Worm (Caenorhabditis elegans) whole organism, L4 larva: ENCODE measurements around the gene C08F8.15.
"Not testable (repeated sequence)": the region's sequence is repeated elsewhere in the genome, so short reads cannot be mapped to it uniquely, and the experiment has no call there.

Source experiments
- F10B5.3 ChIP-seq: sonication (generic microtip); optimal IDR thresholded peaks from 2 replicates; lab custom pipeline; 2016; ENCODE audit warnings: mild to moderate bottlenecking, missing genetic modification characterization, missing compliant biosample characterization
- F37D6.2 ChIP-seq: sonication (generic microtip); optimal IDR thresholded peaks from 2 replicates; lab custom pipeline; 2016; ENCODE audit warnings: mild to moderate bottlenecking, missing genetic modification characterization, missing compliant biosample characterization
- T20F7.1 ChIP-seq: fragments of 200-800 bp; sonication (Bioruptor generic); optimal IDR thresholded peaks from 2 replicates; lab custom pipeline; 2018; ENCODE audit warnings: mild to moderate bottlenecking, missing genetic modification characterization, missing compliant biosample characterization
- T26A8.4 ChIP-seq: fragments of 200-800 bp; sonication (Bioruptor generic); IDR thresholded peaks from 2 replicates; pipeline ENCODE4 v1.3.6; 2022; ENCODE audit warnings: missing genetic modification characterization, missing compliant biosample characterization
- ZK337.2 ChIP-seq: fragments of 200-800 bp; sonication (Bioruptor generic); IDR thresholded peaks from 2 replicates; pipeline ENCODE4 v1.3.6; 2022; ENCODE audit warnings: missing genetic modification reagents, missing genetic modification characterization, missing compliant biosample characterization
- ZK546.5 ChIP-seq, 2 experiments: sonication (generic microtip); optimal IDR thresholded peaks; 2 replicates each; lab custom pipeline; 2017; ENCODE audit warnings: missing biosample characterization in 2 of 2, missing genetic modification characterization in 2 of 2
- ama-1 ChIP-seq: fragments of 150-350 bp; optimal IDR thresholded peaks from 2 replicates; lab custom pipeline; 2014; ENCODE audit warnings: inconsistent platforms, mixed read lengths
- ceh-44 ChIP-seq: fragments of 200-800 bp; sonication (Bioruptor generic); IDR thresholded peaks from 2 replicates; pipeline ENCODE4 v1.3.6; 2022; ENCODE audit warnings: missing genetic modification reagents, missing genetic modification characterization, missing compliant biosample characterization
- ctbp-1 ChIP-seq: fragments of 200-800 bp; sonication (Bioruptor generic); IDR thresholded peaks from 2 replicates; pipeline ENCODE4 v1.3.6; 2022; ENCODE audit warnings: missing genetic modification reagents, missing genetic modification characterization, missing compliant biosample characterization
- dmd-9 ChIP-seq: fragments of 200-800 bp; sonication (Bioruptor generic); IDR thresholded peaks from 2 replicates; pipeline ENCODE4 v1.3.6; 2022; ENCODE audit warnings: missing genetic modification reagents, missing genetic modification characterization, missing compliant biosample characterization
- dpl-1 ChIP-seq: fragments of 150-350 bp; optimal IDR thresholded peaks from 2 replicates; lab custom pipeline; 2014; ENCODE audit warnings: missing biosample characterization, missing genetic modification reagents, missing genetic modification characterization
- duxl-1 ChIP-seq: sonication (generic microtip); optimal IDR thresholded peaks from 2 replicates; lab custom pipeline; 2016; ENCODE audit warnings: mild to moderate bottlenecking, missing genetic modification characterization, moderate library complexity, missing compliant biosample characterization; ENCODE audit not compliant: poor library complexity
- hif-1 ChIP-seq, 2 experiments: sonication (generic microtip); optimal IDR thresholded peaks; 2 replicates each; lab custom pipeline; 2016 to 2017; ENCODE audit warnings: missing compliant biosample characterization in 2 of 2, missing genetic modification characterization in 2 of 2, missing genetic modification reagents in 2 of 2, missing genotype in 2 of 2, mild to moderate bottlenecking in 1 of 2
- hlh-30 ChIP-seq: sonication (generic microtip); optimal IDR thresholded peaks from 2 replicates; lab custom pipeline; 2017; ENCODE audit warnings: antibody characterized with exemption, mild to moderate bottlenecking, missing genetic modification characterization, missing compliant biosample characterization; ENCODE audit not compliant: insufficient read depth
- hmg-1.1 ChIP-seq: fragments of 200-800 bp; sonication (Bioruptor generic); IDR thresholded peaks from 2 replicates; pipeline ENCODE4 v1.3.6; 2022; ENCODE audit warnings: missing genetic modification reagents, missing genetic modification characterization, missing compliant biosample characterization
- lin-1 ChIP-seq: fragments of 200-800 bp; sonication (Bioruptor generic); IDR thresholded peaks from 2 replicates; pipeline ENCODE4 v1.3.6; 2022; ENCODE audit warnings: missing genetic modification reagents, missing genetic modification characterization, missing compliant biosample characterization
- lin-13 ChIP-seq: fragments of 150-350 bp; optimal IDR thresholded peaks from 2 replicates; lab custom pipeline; 2014; ENCODE audit warnings: missing biosample characterization, missing genetic modification reagents, missing genetic modification characterization
- lin-15B ChIP-seq: fragments of 150-350 bp; sonication (generic microtip); optimal IDR thresholded peaks from 3 replicates; lab custom pipeline; 2014; ENCODE audit warnings: missing biosample characterization, missing genetic modification characterization
- lin-29 ChIP-seq: fragments of 200-800 bp; sonication (Bioruptor generic); IDR thresholded peaks from 2 replicates; pipeline ENCODE4 v1.3.6; 2022; ENCODE audit warnings: missing genetic modification reagents, missing genetic modification characterization, missing compliant biosample characterization
- lin-38 ChIP-seq: fragments of 200-800 bp; sonication (Bioruptor generic); IDR thresholded peaks from 2 replicates; pipeline ENCODE4 v1.3.6; 2022; ENCODE audit warnings: missing genetic modification reagents, missing genetic modification characterization, missing compliant biosample characterization
- lin-39 ChIP-seq: fragments of 150-350 bp; optimal IDR thresholded peaks from 2 replicates; lab custom pipeline; 2014; ENCODE audit warnings: missing biosample characterization, missing genetic modification reagents, missing genetic modification characterization
- lsy-2 ChIP-seq, 2 experiments: fragments of 150-350 bp in 1 of 2; sonication (generic microtip) in 1 of 2; optimal IDR thresholded peaks; 2 replicates each; lab custom pipeline; 2014 to 2017; ENCODE audit warnings: missing biosample characterization in 2 of 2, missing genetic modification characterization in 2 of 2
- madf-5 ChIP-seq, 2 experiments: fragments of 200-800 bp; sonication (Bioruptor generic); IDR thresholded peaks; 2 replicates each; pipeline ENCODE4 v1.3.6; 2022; ENCODE audit warnings: missing compliant biosample characterization in 2 of 2, missing genetic modification characterization in 2 of 2
- mdt-29 ChIP-seq: fragments of 200-800 bp; sonication (Bioruptor generic); IDR thresholded peaks from 2 replicates; pipeline ENCODE4 v1.3.6; 2022; ENCODE audit warnings: missing genetic modification reagents, missing genetic modification characterization, missing compliant biosample characterization
- mes-2 ChIP-seq: sonication (generic microtip); optimal IDR thresholded peaks from 2 replicates; lab custom pipeline; 2016; ENCODE audit warnings: missing genotype, mild to moderate bottlenecking, missing genetic modification characterization, missing compliant biosample characterization; ENCODE audit not compliant: poor library complexity, severe bottlenecking
- nhr-42 ChIP-seq: fragments of 200-800 bp; sonication (Bioruptor generic); IDR thresholded peaks from 2 replicates; pipeline ENCODE4 v1.3.6; 2022; ENCODE audit warnings: missing genetic modification characterization, missing compliant biosample characterization
- nhr-48 ChIP-seq: sonication (generic microtip); optimal IDR thresholded peaks from 2 replicates; lab custom pipeline; 2016; ENCODE audit warnings: mild to moderate bottlenecking, missing genetic modification characterization, missing compliant biosample characterization
- nhr-6 ChIP-seq: fragments of 150-350 bp; optimal IDR thresholded peaks from 2 replicates; lab custom pipeline; 2014; ENCODE audit warnings: missing biosample characterization, missing genetic modification characterization
- pha-4 ChIP-seq, 2 experiments: fragments of 150-350 bp in 1 of 2; fragments of 200-800 bp in 1 of 2; sonication (Bioruptor generic) in 1 of 2; IDR thresholded peaks in 1 of 2; optimal IDR thresholded peaks in 1 of 2; 2 replicates each; pipeline versions ENCODE4 v1.3.6 to Lab custom; 2014 to 2022; ENCODE audit warnings: missing genetic modification characterization in 2 of 2, missing genetic modification reagents in 2 of 2, missing biosample characterization in 1 of 2, missing compliant biosample characterization in 1 of 2
- php-3 ChIP-seq: fragments of 200-800 bp; sonication (Bioruptor generic); IDR thresholded peaks from 2 replicates; pipeline ENCODE4 v1.3.6; 2022; ENCODE audit warnings: missing genetic modification reagents, missing genetic modification characterization, missing compliant biosample characterization
- pqm-1 ChIP-seq: sonication (generic microtip); optimal IDR thresholded peaks from 2 replicates; lab custom pipeline; 2017; ENCODE audit warnings: missing biosample characterization, missing genetic modification characterization
- rbr-2 ChIP-seq: sonication (generic microtip); optimal IDR thresholded peaks from 2 replicates; lab custom pipeline; 2016; ENCODE audit warnings: missing genotype, missing genetic modification characterization, missing compliant biosample characterization
- vab-7 ChIP-seq: fragments of 200-800 bp; sonication (Bioruptor generic); IDR thresholded peaks from 2 replicates; pipeline ENCODE4 v1.3.6; 2022; ENCODE audit warnings: missing genetic modification reagents, missing genetic modification characterization, missing compliant biosample characterization
- zfp-2 ChIP-seq: sonication (generic microtip); optimal IDR thresholded peaks from 2 replicates; lab custom pipeline; 2016; ENCODE audit warnings: mild to moderate bottlenecking, missing genetic modification characterization, missing compliant biosample characterization
- zfp-3 ChIP-seq: fragments of 200-800 bp; sonication (Bioruptor generic); conservative IDR thresholded peaks from 2 replicates; pipeline ENCODE4 v1.3.6; 2022; ENCODE audit warnings: missing genetic modification reagents, missing genetic modification characterization, missing compliant biosample characterization
- ztf-7 ChIP-seq: fragments of 150-350 bp; optimal IDR thresholded peaks from 2 replicates; lab custom pipeline; 2014; ENCODE audit warnings: missing biosample characterization, missing genetic modification characterization

C08F8.15 gene

ce11 chrIV:11179123-11179740, 18.6 kb upstream of the C08F8.15 start, which contains the start of gene cpt-2 (continued):
- peak; percentile 79 for TF ChIP-seq php-3 (GFP tag; lab: Robert Waterston, UW)
- peak; percentile 87 for TF ChIP-seq nhr-42 (GFP tag; lab: Robert Waterston, UW)
- peak; percentile 91 for TF ChIP-seq dmd-9
- peak; percentile 49 to 92 for TF ChIP-seq lsy-2 (tag; optimal IDR thresholded peaks at IDR 0.05; lab: Kevin White, UChicago)
- peak; percentile 74 for TF ChIP-seq F37D6.2 (tag; lab: Kevin White, UChicago)
- TF ChIP-seq madf-5 (GFP tag; IDR thresholded peaks at IDR 0.05; lab: Robert Waterston, UW): 0 out of 4 replicates have a peak, but pooled peaks of 1 of the 2 experiments have one; percentile 58
- TF ChIP-seq dpl-1: peak; percentile 76
- peak; percentile 91 for TF ChIP-seq lin-38
- peak; percentile 80 for TF ChIP-seq zfp-3
- TF ChIP-seq ZK546.5 (tag; optimal IDR thresholded peaks at IDR 0.05; lab: Kevin White, UChicago): peak in 1 of 2 experiments; percentile 52
- TF ChIP-seq duxl-1: peak; percentile 76
- peak in 1 of 2 experiments; percentile 57 for TF ChIP-seq hif-1 (tag; optimal IDR thresholded peaks at IDR 0.05; lab: Kevin White, UChicago)
- TF ChIP-seq mes-2 (tag; lab: Kevin White, UChicago): peak; percentile 92
- peak; percentile 88 for TF ChIP-seq ZK337.2 (GFP tag; lab: Robert Waterston, UW)
- TF ChIP-seq nhr-48: peak; percentile 72
- TF ChIP-seq zfp-2 (tag; lab: Kevin White, UChicago): peak; percentile 32
- peak; percentile 43 for TF ChIP-seq F10B5.3 (tag; lab: Kevin White, UChicago)
- TF ChIP-seq lin-29 (GFP tag; lab: Robert Waterston, UW): peak; percentile 79
- peak; percentile 70 for TF ChIP-seq hlh-30 (tag; lab: Kevin White, UChicago)
- TF ChIP-seq ctbp-1 (GFP tag; lab: Robert Waterston, UW): peak; percentile 91
- peak; percentile 83 for TF ChIP-seq hmg-1.1 (GFP tag; lab: Robert Waterston, UW)
- TF ChIP-seq lin-1 (GFP tag; lab: Robert Waterston, UW): peak; percentile 77
- peak; percentile 79 for TF ChIP-seq T20F7.1 (GFP tag; lab: Kevin White, UChicago)
- peak; percentile 88 for TF ChIP-seq rbr-2 (tag; lab: Kevin White, UChicago)
- peak; percentile 35 for TF ChIP-seq pqm-1 (tag; lab: Kevin White, UChicago)
- TF ChIP-seq nhr-6 (tag; lab: Kevin White, UChicago): peak; percentile 25
- peak; percentile 57 for TF ChIP-seq lin-13 (GFP tag; lab: Kevin White, UChicago)
- peak; percentile 93 for TF ChIP-seq T26A8.4 (GFP tag; lab: Robert Waterston, UW)
- peak; percentile 75; the same call in 1 of the 2 replicates for TF ChIP-seq pha-4 (GFP tag; IDR thresholded peaks at IDR 0.05; lab: Robert Waterston, UW)
- TF ChIP-seq pha-4 (tag; optimal IDR thresholded peaks at IDR 0.05; lab: Kevin White, UChicago): not testable (repeated sequence)
- TF ChIP-seq vab-7 (GFP tag; lab: Robert Waterston, UW): peak; percentile 87
- peak; percentile 86 for TF ChIP-seq ceh-44 (GFP tag; lab: Robert Waterston, UW)
- peak; percentile 85 for TF ChIP-seq mdt-29 (GFP tag; lab: Robert Waterston, UW)

- TF ChIP-seq lin-39: no peak
- no peak for TF ChIP-seq nhr-6 (tag; lab: Kevin White, UChicago)
- no peak for TF ChIP-seq lin-15B
- no peak for TF ChIP-seq ztf-7 (tag; lab: Kevin White, UChicago)
- TF ChIP-seq ama-1 (lab: Kevin White, UChicago): peak; percentile 23
- TF ChIP-seq ceh-44 (GFP tag; lab: Robert Waterston, UW): no peak
Observed at ce11 chrIV:11178495-11178894, 17.9 kb upstream of the C08F8.15 start, which contains the start of gene C08F8.9. Gene C08F8.9 (minus strand): TSS chrIV:11178595.
